Fruit fly (Drosophila melanogaster) whole organism, embryonic: ENCODE measurements around the gene CG15728.
A peak's percentile ranks its signal among the peaks of the same experiment; 100 is the strongest.

Source experiments
- C15 ChIP-seq: fragments of 200-800 bp; sonication (Bioruptor generic); IDR thresholded peaks from 3 replicates; pipeline ENCODE4 v1.3.6; 2022; ENCODE audit warnings: missing biosample characterization, missing genetic modification characterization
- CG10543 ChIP-seq: fragments of 200-800 bp; sonication (Bioruptor generic); optimal IDR thresholded peaks from 3 replicates; lab custom pipeline; 2017; ENCODE audit warnings: missing biosample characterization, mild to moderate bottlenecking, missing genetic modification characterization, moderate library complexity
- CG12236 ChIP-seq: fragments of 200-800 bp; sonication (Bioruptor generic); optimal IDR thresholded peaks from 2 replicates; lab custom pipeline; 2016; ENCODE audit warnings: missing biosample characterization, missing genetic modification characterization
- CG12391 ChIP-seq: fragments of 200-800 bp; sonication (Bioruptor generic); optimal IDR thresholded peaks from 3 replicates; lab custom pipeline; 2018; ENCODE audit warnings: missing biosample characterization, mild to moderate bottlenecking, missing genetic modification characterization, moderate library complexity
- CG13296 ChIP-seq: fragments of 200-800 bp; sonication (Bioruptor generic); optimal IDR thresholded peaks from 3 replicates; lab custom pipeline; 2018; ENCODE audit warnings: missing biosample characterization, mild to moderate bottlenecking, missing genetic modification characterization
- CG14050 ChIP-seq: fragments of 200-800 bp; sonication (Bioruptor generic); IDR thresholded peaks from 3 replicates; pipeline ENCODE4 v1.3.6; 2022; ENCODE audit warnings: missing biosample characterization, missing genetic modification characterization
- CG1603 ChIP-seq: fragments of 200-800 bp; sonication (Bioruptor generic); optimal IDR thresholded peaks from 2 replicates; lab custom pipeline; 2019; ENCODE audit warnings: missing biosample characterization, mild to moderate bottlenecking, missing genetic modification characterization, moderate library complexity
- CG17802 ChIP-seq: fragments of 200-800 bp; sonication (Bioruptor generic); optimal IDR thresholded peaks from 2 replicates; lab custom pipeline; 2018; ENCODE audit warnings: missing biosample characterization, mild to moderate bottlenecking, missing genetic modification characterization, moderate library complexity
- CG2678 ChIP-seq: fragments of 200-800 bp; sonication (Bioruptor generic); optimal IDR thresholded peaks from 3 replicates; lab custom pipeline; 2019; ENCODE audit warnings: missing biosample characterization, mild to moderate bottlenecking, missing genetic modification characterization, moderate library complexity
- CG34224 ChIP-seq: fragments of 200-800 bp; sonication (Bioruptor generic); IDR thresholded peaks from 3 replicates; pipeline ENCODE4 v1.3.6; 2022; ENCODE audit warnings: missing biosample characterization, missing genetic modification characterization; ENCODE audit not compliant: partially characterized antibody
- CG3838 ChIP-seq: fragments of 200-800 bp; sonication (Bioruptor generic); optimal IDR thresholded peaks from 3 replicates; lab custom pipeline; 2016; ENCODE audit warnings: missing biosample characterization, missing genetic modification characterization
- CG4328 ChIP-seq: fragments of 200-800 bp; sonication (Bioruptor generic); optimal IDR thresholded peaks from 3 replicates; lab custom pipeline; 2017; ENCODE audit warnings: missing biosample characterization, missing genetic modification reagents, missing genetic modification characterization
- CG4360 ChIP-seq: fragments of 200-800 bp; sonication (Bioruptor generic); IDR thresholded peaks from 2 replicates; pipeline ENCODE4 v1.3.6; 2022; ENCODE audit warnings: missing biosample characterization, missing genetic modification characterization
- CG4820 ChIP-seq: fragments of 200-800 bp; sonication (Bioruptor generic); optimal IDR thresholded peaks from 3 replicates; lab custom pipeline; 2016; ENCODE audit warnings: missing biosample characterization, missing genetic modification characterization
- CG6272 ChIP-seq: fragments of 200-800 bp; sonication (Bioruptor generic); IDR thresholded peaks from 2 replicates; pipeline ENCODE4 v1.3.6; 2022; ENCODE audit warnings: missing biosample characterization, missing genetic modification characterization
- CG8290 ChIP-seq, 3 experiments: fragments of 200-800 bp; sonication (Bioruptor generic); optimal IDR thresholded peaks; 2 replicates each; lab custom pipeline; 2016 to 2019; ENCODE audit warnings: missing biosample characterization in 3 of 3, missing genetic modification characterization in 3 of 3, mild to moderate bottlenecking in 2 of 3, moderate library complexity in 1 of 3
- CG9437 ChIP-seq: fragments of 200-800 bp; sonication (Bioruptor generic); optimal IDR thresholded peaks from 2 replicates; lab custom pipeline; 2018; ENCODE audit warnings: missing biosample characterization, mild to moderate bottlenecking, missing genetic modification characterization
- CG9876 ChIP-seq: fragments of 200-800 bp; sonication (Bioruptor generic); optimal IDR thresholded peaks from 2 replicates; lab custom pipeline; 2016; ENCODE audit warnings: missing biosample characterization, missing genetic modification characterization
- Doc3 ChIP-seq: fragments of 200-800 bp; sonication (Bioruptor generic); IDR thresholded peaks from 3 replicates; pipeline ENCODE4 v1.3.6; 2022; ENCODE audit warnings: missing biosample characterization, missing genetic modification characterization; ENCODE audit not compliant: partially characterized antibody
- Ets65A ChIP-seq: fragments of 200-800 bp; sonication (Bioruptor generic); peaks from one replicate; lab custom pipeline; 2016; ENCODE audit warnings: missing biosample characterization, missing genetic modification characterization
- Fer1 ChIP-seq: fragments of 200-800 bp; sonication (Bioruptor generic); optimal IDR thresholded peaks from 2 replicates; lab custom pipeline; 2017; ENCODE audit warnings: missing biosample characterization, mild to moderate bottlenecking, missing genetic modification characterization
- HHEX ChIP-seq: fragments of 200-800 bp; sonication (Bioruptor generic); optimal IDR thresholded peaks from 3 replicates; lab custom pipeline; 2017; ENCODE audit warnings: missing biosample characterization, mild to moderate bottlenecking, missing genetic modification characterization, missing genetic modification reagents
- HmgZ ChIP-seq: fragments of 200-800 bp; sonication (Bioruptor generic); optimal IDR thresholded peaks from 2 replicates; lab custom pipeline; 2018; ENCODE audit warnings: missing biosample characterization, mild to moderate bottlenecking, missing genetic modification characterization
- Meics ChIP-seq: fragments of 200-800 bp; sonication (Bioruptor generic); optimal IDR thresholded peaks from 2 replicates; lab custom pipeline; 2017; ENCODE audit warnings: missing biosample characterization, mild to moderate bottlenecking, missing genetic modification characterization
- Nf-YB ChIP-seq: fragments of 200-800 bp; sonication (Bioruptor generic); optimal IDR thresholded peaks from 3 replicates; lab custom pipeline; 2019; ENCODE audit warnings: missing biosample characterization, mild to moderate bottlenecking, missing genetic modification characterization, moderate library complexity
- Pdp1 ChIP-seq, 2 experiments: fragments of 200-800 bp; sonication (Bioruptor generic); optimal IDR thresholded peaks; 3 replicates each; lab custom pipeline; 2016; ENCODE audit warnings: missing biosample characterization in 2 of 2, missing genetic modification characterization in 2 of 2, mild to moderate bottlenecking in 1 of 2, moderate library complexity in 1 of 2
- Trl ChIP-seq, 3 experiments: fragments of >200 bp in 2 of 3; fragments of 200-800 bp in 1 of 3; sonication (Bioruptor generic) in 1 of 3; optimal IDR thresholded peaks; 2 replicates in 1 of 3; 3 replicates in 2 of 3; lab custom pipeline; 2016 to 2017; ENCODE audit warnings: missing biosample characterization in 1 of 3, missing genetic modification characterization in 1 of 3
- cg ChIP-seq: fragments of 200-800 bp; sonication (Bioruptor generic); optimal IDR thresholded peaks from 3 replicates; lab custom pipeline; 2019; ENCODE audit warnings: missing biosample characterization, mild to moderate bottlenecking, missing genetic modification characterization, moderate library complexity
- chinmo ChIP-seq: fragments of 200-800 bp; sonication (Bioruptor generic); IDR thresholded peaks from 4 replicates; pipeline ENCODE4 v1.3.6; 2022; ENCODE audit warnings: missing biosample characterization, missing genetic modification characterization; ENCODE audit not compliant: partially characterized antibody
- ci ChIP-seq: fragments of 200-800 bp; sonication (Bioruptor generic); IDR thresholded peaks from 3 replicates; pipeline ENCODE4 v1.3.6; 2022; ENCODE audit warnings: missing biosample characterization, missing genetic modification characterization
- dm ChIP-seq: fragments of 200-800 bp; sonication (Bioruptor generic); optimal IDR thresholded peaks from 3 replicates; lab custom pipeline; 2016; ENCODE audit warnings: missing biosample characterization, missing genetic modification characterization
- dmrt99B ChIP-seq: fragments of 200-800 bp; sonication (Bioruptor generic); optimal IDR thresholded peaks from 2 replicates; lab custom pipeline; 2018; ENCODE audit warnings: missing biosample characterization, mild to moderate bottlenecking, missing genetic modification characterization, moderate library complexity
- en ChIP-seq: fragments of 200-800 bp; sonication (Bioruptor generic); optimal IDR thresholded peaks from 2 replicates; lab custom pipeline; 2016; ENCODE audit warnings: missing biosample characterization, missing genetic modification characterization
- fd3F ChIP-seq: fragments of 200-800 bp; sonication (Bioruptor generic); optimal IDR thresholded peaks from 2 replicates; lab custom pipeline; 2018; ENCODE audit warnings: missing biosample characterization, mild to moderate bottlenecking, missing genetic modification characterization, moderate library complexity
- fd96Cb ChIP-seq: fragments of 200-800 bp; sonication (Bioruptor generic); optimal IDR thresholded peaks from 2 replicates; lab custom pipeline; 2018; ENCODE audit warnings: missing biosample characterization, mild to moderate bottlenecking, missing genetic modification characterization, moderate library complexity
- jigr1 ChIP-seq: fragments of 200-800 bp; sonication (Bioruptor generic); IDR thresholded peaks from 3 replicates; pipeline ENCODE4 v1.3.6; 2022; ENCODE audit warnings: missing biosample characterization, missing genetic modification characterization
- kni ChIP-seq: fragments of 200-800 bp; sonication (Bioruptor generic); optimal IDR thresholded peaks from 3 replicates; lab custom pipeline; 2017; ENCODE audit warnings: mild to moderate bottlenecking, missing biosample characterization, missing genetic modification reagents, missing genetic modification characterization
- mirr ChIP-seq: fragments of 200-800 bp; sonication (Bioruptor generic); optimal IDR thresholded peaks from 3 replicates; lab custom pipeline; 2018; ENCODE audit warnings: missing biosample characterization, mild to moderate bottlenecking, missing genetic modification characterization
- pnt ChIP-seq: fragments of 200-800 bp; sonication (Bioruptor generic); optimal IDR thresholded peaks from 3 replicates; lab custom pipeline; 2016; ENCODE audit warnings: missing biosample characterization, missing genetic modification characterization
- pros ChIP-seq: fragments of 200-800 bp; sonication (Bioruptor generic); optimal IDR thresholded peaks from 3 replicates; lab custom pipeline; 2019; ENCODE audit warnings: missing biosample characterization, mild to moderate bottlenecking, missing genetic modification characterization, moderate library complexity
- sc ChIP-seq, 3 experiments: fragments of >200 bp in 2 of 3; fragments of 200-800 bp in 1 of 3; sonication (Bioruptor generic) in 1 of 3; optimal IDR thresholded peaks; 2 replicates in 2 of 3; 3 replicates in 1 of 3; lab custom pipeline; 2017; ENCODE audit warnings: mild to moderate bottlenecking in 1 of 3, missing biosample characterization in 1 of 3, missing genetic modification characterization in 1 of 3, missing genetic modification reagents in 1 of 3
- sens ChIP-seq: fragments of 200-800 bp; sonication (Bioruptor generic); peaks from one replicate; lab custom pipeline; 2016; ENCODE audit warnings: missing biosample characterization, missing genetic modification characterization
- slou ChIP-seq: fragments of 200-800 bp; sonication (Bioruptor generic); optimal IDR thresholded peaks from 3 replicates; lab custom pipeline; 2016; ENCODE audit warnings: missing biosample characterization, missing genetic modification characterization
- stwl ChIP-seq: fragments of 200-800 bp; sonication (Bioruptor generic); optimal IDR thresholded peaks from 3 replicates; lab custom pipeline; 2018; ENCODE audit warnings: missing biosample characterization, mild to moderate bottlenecking, missing genetic modification characterization, moderate library complexity
- sug ChIP-seq: fragments of 200-800 bp; optimal IDR thresholded peaks from 2 replicates; lab custom pipeline; 2019; ENCODE audit warnings: missing biosample characterization, mild to moderate bottlenecking, missing genetic modification characterization, moderate library complexity
- vvl ChIP-seq: fragments of 200-800 bp; sonication (Bioruptor generic); IDR thresholded peaks from 2 replicates; pipeline ENCODE4 v1.3.6; 2022; ENCODE audit warnings: missing biosample characterization, missing genetic modification characterization

CG15728 gene

DNA sequence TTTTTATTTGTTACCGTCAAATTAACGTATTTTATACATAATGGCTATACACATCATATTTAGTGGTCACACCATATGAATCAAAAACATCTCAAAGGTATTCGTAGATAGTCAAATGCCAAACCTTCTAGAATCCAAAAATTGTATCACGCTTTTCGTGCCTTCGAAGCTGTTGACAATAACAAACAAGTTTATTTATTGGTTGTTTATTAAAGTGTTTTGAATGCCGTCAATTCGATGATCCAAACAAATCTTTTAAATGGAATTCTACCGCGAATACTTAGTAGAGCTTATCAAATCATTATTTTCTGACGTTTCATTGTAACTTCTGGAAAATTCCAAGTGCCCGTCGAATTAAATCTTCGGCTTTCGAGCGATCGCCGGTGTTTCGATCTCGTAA lies 42.9 kb downstream of the CG15728 start (continued):
- TF ChIP-seq CG14050 (GFP tag; lab: Robert Waterston, UW) (no peak), fd96Cb (no peak), vvl (GFP tag; lab: Robert Waterston, UW) (no peak), sens (GFP tag; lab: Kevin White, UChicago) (no peak), fd3F (GFP tag; lab: Kevin White, UChicago) (peak; percentile 2), CG13296 (GFP tag; lab: Kevin White, UChicago) (peak; percentile 31), Fer1 (GFP tag; lab: Kevin White, UChicago) (peak; percentile 13), CG8290 (GFP tag; optimal IDR thresholded peaks at IDR 0.05; lab: Kevin White, UChicago) (no peak), CG8290 (tag; optimal IDR thresholded peaks at IDR 0.05; lab: Kevin White, UChicago) (peak in 1 of 2 experiments; percentile 78), CG17802 (tag; lab: Kevin White, UChicago) (no peak), slou (GFP tag; lab: Kevin White, UChicago) (no peak), Meics (GFP tag; lab: Kevin White, UChicago) (no peak), mirr (GFP tag; lab: Kevin White, UChicago) (peak; percentile 57)

DNA sequence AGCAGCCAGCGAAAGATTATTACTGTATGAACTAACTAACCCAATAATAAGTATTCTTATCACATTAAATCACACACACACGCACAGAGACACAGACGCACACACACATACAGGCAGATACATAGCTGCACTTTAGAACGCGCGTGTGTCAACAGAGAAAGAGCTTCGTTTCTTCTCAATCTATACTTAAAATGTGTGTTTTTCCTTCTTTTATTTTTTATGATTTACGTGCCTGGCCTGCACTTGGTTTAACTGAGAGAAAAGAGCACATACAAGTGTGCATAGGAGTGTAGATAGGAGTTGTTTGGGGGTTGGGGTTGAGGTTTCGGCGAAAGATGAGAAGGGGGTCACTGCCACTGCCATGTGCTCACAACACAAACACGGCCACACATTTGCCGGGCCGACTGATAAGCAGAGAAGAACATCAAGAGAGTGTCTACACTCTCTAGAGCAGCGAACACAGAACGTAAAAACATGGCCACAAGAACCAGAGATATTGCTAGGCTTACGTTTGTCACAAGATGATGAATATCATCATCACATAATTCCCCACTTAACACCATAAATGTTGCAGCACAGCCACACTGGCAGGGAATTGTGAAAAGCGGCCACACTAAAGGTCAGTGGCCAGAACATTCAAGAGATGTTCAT lies 43.6 kb downstream of the CG15728 start:
- no peak for TF ChIP-seq CG12236 (GFP tag; lab: Kevin White, UChicago)
- peak in 1 of 2 experiments; percentile 1 for TF ChIP-seq Pdp1 (GFP tag; optimal IDR thresholded peaks at IDR 0.05; lab: Kevin White, UChicago)
- no peak for TF ChIP-seq CG9876
- TF ChIP-seq sug (tag; lab: Kevin White, UChicago), result peak; percentile 51
- TF ChIP-seq CG10543 (GFP tag; lab: Kevin White, UChicago), result peak; percentile 46
- TF ChIP-seq sc (optimal IDR thresholded peaks at IDR 0.05; lab: Kevin White, UChicago), result no peak
- TF ChIP-seq sc (GFP tag; optimal IDR thresholded peaks at IDR 0.05; lab: Kevin White, UChicago), result no peak
- TF ChIP-seq Ets65A, result peak; percentile 76
- TF ChIP-seq Doc3 (GFP tag; lab: Robert Waterston, UW), result no peak
- no peak for TF ChIP-seq en (GFP tag; lab: Kevin White, UChicago)
- TF ChIP-seq pnt (GFP tag; lab: Kevin White, UChicago), result no peak
- TF ChIP-seq Trl (optimal IDR thresholded peaks at IDR 0.05; lab: Kevin White, UChicago), result peak in 1 of 2 experiments; percentile 16
- no peak for TF ChIP-seq Trl (GFP tag; optimal IDR thresholded peaks at IDR 0.05; lab: Kevin White, UChicago)
- TF ChIP-seq dmrt99B (tag; lab: Kevin White, UChicago), result no peak
- no peak for TF ChIP-seq C15
- TF ChIP-seq stwl, result peak; percentile 61
- TF ChIP-seq cg (GFP tag; lab: Kevin White, UChicago), result peak; percentile 74
- TF ChIP-seq CG3838, result no peak
- TF ChIP-seq CG9437 (GFP tag; lab: Kevin White, UChicago), result no peak
- no peak for TF ChIP-seq CG2678 (tag; lab: Kevin White, UChicago)
- TF ChIP-seq pros (GFP tag; lab: Kevin White, UChicago), result peak; percentile 29
- TF ChIP-seq HmgZ (tag; lab: Kevin White, UChicago), result peak; percentile 3
- TF ChIP-seq CG1603 (tag; lab: Kevin White, UChicago), result peak; percentile 9
- TF ChIP-seq dm (GFP tag; lab: Kevin White, UChicago), result peak; percentile 30
- 0 out of 3 replicates have a peak, but pooled peaks have one; percentile 9 for TF ChIP-seq ci (GFP tag; lab: Robert Waterston, UW)
- peak; percentile 19 for TF ChIP-seq kni (GFP tag; lab: Kevin White, UChicago)
- TF ChIP-seq chinmo, result 0 out of 4 replicates have a peak, but pooled peaks have one; percentile 72
- no peak for TF ChIP-seq jigr1
- TF ChIP-seq CG4328 (GFP tag; lab: Kevin White, UChicago), result no peak
- peak; percentile 9 for TF ChIP-seq HHEX (GFP tag; lab: Kevin White, UChicago)
- no peak for TF ChIP-seq CG12391 (tag; lab: Kevin White, UChicago)
- TF ChIP-seq CG34224, result no peak
- TF ChIP-seq Fer1 (GFP tag; lab: Kevin White, UChicago), result no peak
- no peak for TF ChIP-seq CG4820
- TF ChIP-seq CG6272 (GFP tag; lab: Robert Waterston, UW), result no peak
- no peak for TF ChIP-seq Nf-YB (GFP tag; lab: Kevin White, UChicago)
- TF ChIP-seq CG4360 (GFP tag; lab: Robert Waterston, UW), result 0 out of 2 replicates have a peak, but pooled peaks have one; percentile 24
